Fruit fly (Drosophila melanogaster) S2 (cell line): ENCODE measurements around the gene CG9004.

Source experiments
- CG8478 ChIP-seq: fragments of >200 bp; optimal IDR thresholded peaks from 2 replicates; lab custom pipeline; 2018
- CTCF ChIP-seq, 2 experiments: fragments of >200 bp; optimal IDR thresholded peaks; 2 replicates each; lab custom pipeline; 2018

Gene CG9004

dm6 chr3L:2373421-2374043, at the start of gene CG9004, which contains the start of gene mRpL23:
TSS of gene CG9004 (plus strand) at chr3L:2373728.
TSS of gene mRpL23 (minus strand) at chr3L:2373704.
- TF ChIP-seq CTCF (optimal IDR thresholded peaks at IDR 0.05; lab: Kevin White, UChicago) (no peak), CG8478 (lab: Kevin White, UChicago) (no peak)

DNA sequence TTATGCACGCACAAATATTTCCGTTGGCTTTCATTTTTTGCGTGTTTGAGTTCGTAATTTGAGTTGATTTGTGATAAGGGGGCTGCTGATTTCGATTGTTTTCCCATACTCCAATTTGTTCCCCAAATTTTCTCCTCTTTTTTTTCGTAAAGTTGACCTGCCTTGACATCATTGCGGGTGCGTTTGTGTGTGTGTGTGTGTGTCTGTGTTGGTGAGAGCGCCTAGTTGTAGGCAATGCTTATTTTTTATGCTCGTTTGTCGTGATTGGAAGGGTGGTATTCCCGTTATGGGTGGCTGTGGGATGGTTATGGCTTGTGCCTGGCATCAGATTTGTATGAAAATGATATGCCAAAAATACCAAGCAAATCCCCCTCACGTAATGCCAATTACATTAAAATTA, 48.3 kb upstream of the CG9004 start:
- TF ChIP-seq CTCF (optimal IDR thresholded peaks at IDR 0.05; lab: Kevin White, UChicago) (no peak), CG8478 (lab: Kevin White, UChicago) (no peak)

DNA sequence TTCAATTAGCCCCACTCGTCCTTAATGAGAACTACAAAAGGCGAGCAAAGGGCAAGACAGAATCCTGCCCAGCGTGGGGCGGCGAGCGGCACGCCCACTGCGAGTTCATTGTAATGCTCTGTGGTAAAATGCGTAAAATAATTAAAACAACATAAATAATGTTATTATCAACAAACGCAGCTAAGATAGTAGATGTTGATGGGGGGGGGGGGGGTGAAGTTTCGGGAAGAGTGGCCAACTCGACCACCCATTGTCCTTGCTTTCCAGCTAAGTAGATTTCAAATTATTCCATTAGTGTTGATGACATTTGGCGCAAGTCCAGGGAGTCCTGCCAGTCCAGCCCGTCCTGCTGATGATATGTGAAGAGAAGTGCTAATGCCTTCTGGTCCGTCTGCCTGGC, 44.7 kb upstream of the CG9004 start:
- no peak for TF ChIP-seq CTCF (optimal IDR thresholded peaks at IDR 0.05; lab: Kevin White, UChicago)
- no peak for TF ChIP-seq CG8478 (lab: Kevin White, UChicago)

- TF ChIP-seq CTCF (optimal IDR thresholded peaks at IDR 0.05; lab: Kevin White, UChicago) (no peak), CG8478 (lab: Kevin White, UChicago) (no peak)
Measured at dm6 chr3L:2332228-2332627, 41.3 kb upstream of the CG9004 start.

DNA sequence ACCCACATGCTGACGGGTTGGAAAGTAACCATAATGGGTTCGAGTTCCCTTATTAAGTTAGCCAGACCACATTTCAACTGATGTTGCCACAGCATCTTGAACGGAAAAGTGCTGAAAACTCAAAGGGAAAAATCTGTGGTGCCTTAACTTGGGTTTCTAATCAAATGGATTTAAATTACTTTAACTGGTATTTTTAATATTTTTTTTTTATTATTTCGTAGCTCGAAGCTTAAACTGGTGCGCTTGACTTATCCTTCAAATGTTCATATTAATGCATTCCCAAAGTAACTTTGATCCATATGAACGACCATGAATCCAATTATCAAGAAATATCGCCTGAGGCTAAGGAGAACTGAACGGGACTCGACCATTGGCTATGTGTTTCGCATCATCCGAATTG, 13.3 kb upstream of the CG9004 start, which contains the start of gene CG13801:
Gene CG13801, plus strand, starts transcription at position 301 of the 400 bp plus-strand sequence.
- no peak for TF ChIP-seq CG8478 (lab: Kevin White, UChicago)
- no peak for TF ChIP-seq CTCF (optimal IDR thresholded peaks at IDR 0.05; lab: Kevin White, UChicago)

DNA sequence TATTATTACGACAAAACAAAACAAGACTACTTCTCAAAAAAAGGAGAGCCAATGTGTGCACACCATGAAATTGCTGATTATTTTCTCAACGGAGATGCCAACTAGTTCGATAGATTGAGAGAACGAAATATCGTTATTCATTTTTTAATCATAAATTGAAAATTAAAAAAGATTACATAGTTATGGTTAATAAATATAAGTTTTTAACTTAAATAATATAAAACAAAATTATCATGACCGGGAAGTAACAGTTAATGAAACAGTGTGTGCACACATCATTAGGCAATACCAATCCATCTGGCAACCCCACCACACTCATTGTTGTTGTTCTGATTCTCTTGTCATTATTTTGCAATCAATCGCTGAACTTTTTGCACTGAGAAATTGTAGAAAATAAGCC, 1.6 kb upstream of the CG9004 start, which contains the start of the genes CG1317 and CG8993:
Gene CG1317, minus strand, starts transcription at position 58 of the 400 bp plus-strand sequence.
Gene CG8993, plus strand, starts transcription at position 318 of the 400 bp plus-strand sequence.
- no peak for TF ChIP-seq CG8478 (lab: Kevin White, UChicago)
- no peak for TF ChIP-seq CTCF (optimal IDR thresholded peaks at IDR 0.05; lab: Kevin White, UChicago)

- no peak for TF ChIP-seq CG8478 (lab: Kevin White, UChicago)
- peak in 1 of 2 experiments; percentile 34 for TF ChIP-seq CTCF (optimal IDR thresholded peaks at IDR 0.05; lab: Kevin White, UChicago)
Measured at dm6 chr3L:2377114-2377783, 3.7 kb downstream of the CG9004 start, which contains the start of the genes CG15877 and Svil. TSS of gene CG15877 (minus strand) at chr3L:2377556. TSS of gene Svil (plus strand) at chr3L:2377655.

DNA sequence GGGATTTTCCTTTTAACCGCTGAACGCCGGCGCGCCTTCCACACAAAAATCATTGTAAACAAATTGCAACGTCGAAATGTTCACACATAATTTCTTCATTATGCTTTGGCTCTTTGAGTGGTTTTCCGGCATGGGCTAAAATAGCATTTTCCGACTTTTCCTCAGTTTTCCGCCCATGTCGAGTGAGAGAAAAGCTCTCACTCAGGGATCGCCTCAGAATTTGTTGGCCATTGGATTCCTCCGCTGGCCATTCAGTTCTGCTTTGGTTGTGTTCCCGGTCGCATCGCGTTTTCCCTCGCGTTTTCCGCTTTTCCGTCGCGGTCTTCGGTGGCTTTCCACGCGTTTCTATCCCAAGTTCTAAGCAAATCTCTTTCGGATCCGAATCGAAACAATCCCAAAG, 5.0 kb downstream of the CG9004 start:
- TF ChIP-seq CTCF (optimal IDR thresholded peaks at IDR 0.05; lab: Kevin White, UChicago) (no peak), CG8478 (lab: Kevin White, UChicago) (no peak)

DNA sequence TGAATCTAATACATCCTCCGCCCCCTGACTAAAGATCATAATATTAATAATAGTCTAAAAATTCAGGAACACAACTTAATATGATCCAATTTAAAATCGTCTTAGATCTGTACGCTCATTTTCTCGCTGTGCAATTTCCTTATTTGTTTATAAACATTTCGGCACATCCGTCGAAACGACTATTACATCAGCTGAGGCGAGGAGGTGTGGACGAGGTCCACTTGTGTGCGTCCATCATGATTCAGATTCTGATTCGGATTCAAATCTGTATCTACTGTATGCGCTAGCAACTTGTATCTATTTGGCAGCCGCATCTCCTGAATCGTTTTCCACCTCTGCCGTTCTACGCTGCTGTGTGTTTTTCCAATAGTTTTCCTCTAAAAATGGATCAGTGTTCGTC, 5.9 kb downstream of the CG9004 start:
- TF ChIP-seq CTCF (optimal IDR thresholded peaks at IDR 0.05; lab: Kevin White, UChicago) (no peak), CG8478 (lab: Kevin White, UChicago) (no peak)

dm6 chr3L:2385325-2386007, 11.9 kb downstream of the CG9004 start:
- TF ChIP-seq CG8478 (lab: Kevin White, UChicago) (no peak), CTCF (optimal IDR thresholded peaks at IDR 0.05; lab: Kevin White, UChicago) (no peak)

dm6 chr3L:2386433-2386832, 12.9 kb downstream of the CG9004 start:
- TF ChIP-seq CTCF (optimal IDR thresholded peaks at IDR 0.05; lab: Kevin White, UChicago) (no peak), CG8478 (lab: Kevin White, UChicago) (no peak)

DNA sequence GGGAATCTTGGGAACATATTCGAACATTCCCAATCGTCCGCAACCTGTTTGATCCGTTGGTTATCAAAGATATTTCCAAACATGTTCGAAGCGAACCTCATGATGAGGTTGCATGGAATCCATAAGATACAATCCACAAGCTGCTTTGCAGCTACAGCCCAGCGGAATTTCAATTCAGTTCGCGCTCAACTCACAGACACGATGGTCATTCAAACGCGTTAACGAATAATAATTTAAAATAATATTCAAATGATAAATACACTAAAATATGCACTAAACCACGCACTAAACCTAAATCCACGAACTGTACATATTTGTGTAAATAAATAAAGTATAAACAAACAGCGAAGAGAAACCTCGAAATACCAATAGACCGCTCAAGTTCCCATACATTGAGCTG, 14.3 kb downstream of the CG9004 start:
- TF ChIP-seq CG8478 (lab: Kevin White, UChicago): no peak
- no peak for TF ChIP-seq CTCF (optimal IDR thresholded peaks at IDR 0.05; lab: Kevin White, UChicago)

DNA sequence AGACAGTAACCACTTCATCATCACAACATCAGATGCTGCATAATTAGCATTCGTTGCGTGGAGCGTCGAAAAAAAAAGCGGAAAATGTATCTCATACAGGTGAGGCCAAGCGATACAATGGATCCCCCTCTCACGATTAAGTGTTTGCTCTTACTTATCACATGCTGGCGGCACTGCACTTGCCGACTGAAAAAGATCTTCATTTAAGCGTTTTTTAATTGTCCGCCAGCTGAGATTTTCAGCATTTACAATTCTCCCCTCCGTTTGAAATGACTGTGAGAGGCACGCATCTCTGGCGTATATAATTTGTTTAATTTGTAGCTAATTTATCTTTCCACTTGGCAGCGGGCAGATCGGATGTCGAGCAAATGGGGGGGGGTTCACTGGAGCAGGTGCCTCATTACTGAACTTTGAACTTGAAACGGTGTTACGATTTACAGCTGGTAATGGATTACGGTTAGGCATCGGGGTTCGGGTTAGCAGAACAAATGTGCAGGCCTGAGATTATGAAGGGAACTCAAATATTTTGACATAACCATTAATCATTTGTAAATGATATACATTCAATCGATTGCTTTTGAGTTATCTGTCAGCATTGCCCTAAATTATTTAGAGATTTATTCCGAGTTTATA, 15.3 kb downstream of the CG9004 start, which contains the start of gene Mzt1:
Gene Mzt1, plus strand, starts transcription at position 583 of the 633 bp plus-strand sequence.
- TF ChIP-seq CTCF (optimal IDR thresholded peaks at IDR 0.05; lab: Kevin White, UChicago) (no peak), CG8478 (lab: Kevin White, UChicago) (no peak)

- TF ChIP-seq CTCF (optimal IDR thresholded peaks at IDR 0.05; lab: Kevin White, UChicago): no peak
- no peak for TF ChIP-seq CG8478 (lab: Kevin White, UChicago)
Measured at dm6 chr3L:2390889-2391288, 17.4 kb downstream of the CG9004 start, which contains the start of the genes CG32298 and CG32299. TSS of gene CG32298 (minus strand) at chr3L:2390989. TSS of gene CG32299 (minus strand) at chr3L:2390989.
